Worm (Caenorhabditis elegans) whole organism, L4/young adult: Measurements from ENCODE around the gene sto-4.

Experiments
- W03F9.2 ChIP-seq: fragments of 150-350 bp; optimal IDR thresholded peaks from 2 replicates; lab custom pipeline; 2014; ENCODE audit warnings: missing biosample characterization, missing genetic modification characterization
- dao-5 ChIP-seq: sonication (generic microtip); optimal IDR thresholded peaks from 2 replicates; lab custom pipeline; 2016; ENCODE audit warnings: missing genotype, missing genetic modification characterization, moderate library complexity, missing compliant biosample characterization
- him-1 ChIP-seq: sonication (generic microtip); optimal IDR thresholded peaks from 2 replicates; lab custom pipeline; 2016; ENCODE audit warnings: missing genotype, missing genetic modification reagents, missing genetic modification characterization, missing compliant biosample characterization

ce11 chrX:11598839-11599238, 45.1 kb upstream of the sto-4 start:
- TF ChIP-seq him-1 (tag; lab: Kevin White, UChicago), result no peak
- no peak for TF ChIP-seq W03F9.2 (tag; lab: Kevin White, UChicago)
- TF ChIP-seq dao-5 (tag; lab: Kevin White, UChicago), result no peak
